Fruit fly (Drosophila melanogaster) whole organism, embryonic: Measurements from ENCODE around the gene NetB.

ENCODE experiments used
- Ada2b ChIP-seq: fragments of 200-800 bp; sonication (Bioruptor generic); IDR thresholded peaks from 2 replicates; pipeline ENCODE4 v1.3.6; 2022; ENCODE audit warnings: missing biosample characterization, missing genetic modification characterization
- CG10565 ChIP-seq: fragments of 200-800 bp; sonication (Bioruptor generic); optimal IDR thresholded peaks from 3 replicates; lab custom pipeline; 2016; ENCODE audit warnings: missing biosample characterization, mild to moderate bottlenecking, missing genetic modification characterization
- CG11247 ChIP-seq: fragments of 200-800 bp; sonication (Bioruptor generic); IDR thresholded peaks from 2 replicates; pipeline ENCODE4 v1.3.6; 2022; ENCODE audit warnings: missing biosample characterization, missing genetic modification characterization
- CG11456 ChIP-seq: fragments of 200-800 bp; sonication (Bioruptor generic); IDR thresholded peaks from 3 replicates; pipeline ENCODE4 v1.3.6; 2022; ENCODE audit warnings: missing biosample characterization, missing genetic modification characterization
- CG12071 ChIP-seq: fragments of 200-800 bp; sonication (Bioruptor generic); optimal IDR thresholded peaks from 3 replicates; lab custom pipeline; 2018; ENCODE audit warnings: missing biosample characterization, mild to moderate bottlenecking, missing genetic modification characterization
- CG12236 ChIP-seq: fragments of 200-800 bp; sonication (Bioruptor generic); optimal IDR thresholded peaks from 2 replicates; lab custom pipeline; 2016; ENCODE audit warnings: missing biosample characterization, missing genetic modification characterization
- CG13123 ChIP-seq: fragments of 200-800 bp; sonication (Bioruptor generic); optimal IDR thresholded peaks from 2 replicates; lab custom pipeline; 2016; ENCODE audit warnings: missing biosample characterization, missing genetic modification characterization
- CG13296 ChIP-seq: fragments of 200-800 bp; sonication (Bioruptor generic); optimal IDR thresholded peaks from 3 replicates; lab custom pipeline; 2018; ENCODE audit warnings: missing biosample characterization, mild to moderate bottlenecking, missing genetic modification characterization
- CG15479 ChIP-seq: fragments of 200-800 bp; sonication (Bioruptor generic); optimal IDR thresholded peaks from 3 replicates; lab custom pipeline; 2019; ENCODE audit warnings: missing biosample characterization, mild to moderate bottlenecking, missing genetic modification characterization, moderate library complexity
- CG2712 ChIP-seq: fragments of 200-800 bp; optimal IDR thresholded peaks from 3 replicates; lab custom pipeline; 2019; ENCODE audit warnings: missing biosample characterization, mild to moderate bottlenecking, missing genetic modification characterization, moderate library complexity
- CG30403 ChIP-seq: fragments of 200-800 bp; sonication (Bioruptor generic); optimal IDR thresholded peaks from 3 replicates; lab custom pipeline; 2016; ENCODE audit warnings: missing biosample characterization, missing genetic modification characterization
- CG3163 ChIP-seq: fragments of 200-800 bp; sonication (Bioruptor generic); optimal IDR thresholded peaks from 3 replicates; lab custom pipeline; 2016; ENCODE audit warnings: missing biosample characterization, missing genetic modification characterization
- CG3995 ChIP-seq: fragments of 200-800 bp; sonication (Bioruptor generic); optimal IDR thresholded peaks from 3 replicates; lab custom pipeline; 2016; ENCODE audit warnings: missing biosample characterization, missing genetic modification characterization
- CG4730 ChIP-seq: fragments of 200-800 bp; sonication (Bioruptor generic); IDR thresholded peaks from 2 replicates; pipeline ENCODE4 v1.3.6; 2022; ENCODE audit warnings: missing biosample characterization, missing genetic modification characterization
- CG6765 ChIP-seq: fragments of 200-800 bp; sonication (Bioruptor generic); optimal IDR thresholded peaks from 3 replicates; lab custom pipeline; 2017; ENCODE audit warnings: missing biosample characterization, mild to moderate bottlenecking, missing genetic modification characterization
- CG7357 ChIP-seq: fragments of 200-800 bp; sonication (Bioruptor generic); IDR thresholded peaks from 3 replicates; pipeline ENCODE4 v1.3.6; 2022; ENCODE audit warnings: missing biosample characterization, missing genetic modification characterization
- CG7745 ChIP-seq: fragments of 200-800 bp; sonication (Bioruptor generic); optimal IDR thresholded peaks from 2 replicates; lab custom pipeline; 2018; ENCODE audit warnings: missing biosample characterization, mild to moderate bottlenecking, missing genetic modification characterization, moderate library complexity
- CG9817 ChIP-seq: fragments of 200-800 bp; sonication (Bioruptor generic); optimal IDR thresholded peaks from 2 replicates; lab custom pipeline; 2018; ENCODE audit warnings: missing biosample characterization, mild to moderate bottlenecking, missing genetic modification characterization, moderate library complexity
- Dad ChIP-seq: fragments of 200-800 bp; sonication (Bioruptor generic); optimal IDR thresholded peaks from 3 replicates; lab custom pipeline; 2016; ENCODE audit warnings: missing biosample characterization, missing genetic modification characterization
- Drgx ChIP-seq: fragments of 200-800 bp; sonication (Bioruptor generic); IDR thresholded peaks from 2 replicates; pipeline ENCODE4 v1.3.6; 2022; ENCODE audit warnings: missing biosample characterization, missing genetic modification characterization
- Fer2 ChIP-seq: fragments of 200-800 bp; sonication (Bioruptor generic); optimal IDR thresholded peaks from 2 replicates; lab custom pipeline; 2018; ENCODE audit warnings: missing biosample characterization, mild to moderate bottlenecking, missing genetic modification characterization, moderate library complexity
- Hmr ChIP-seq: fragments of 200-800 bp; sonication (Bioruptor generic); optimal IDR thresholded peaks from 3 replicates; lab custom pipeline; 2017; ENCODE audit warnings: mild to moderate bottlenecking, missing biosample characterization, missing genetic modification reagents, missing genetic modification characterization
- MESR4 ChIP-seq: fragments of 200-800 bp; sonication (Bioruptor generic); optimal IDR thresholded peaks from 2 replicates; lab custom pipeline; 2018; ENCODE audit warnings: missing biosample characterization, mild to moderate bottlenecking, missing genetic modification characterization, moderate library complexity
- Max ChIP-seq: fragments of 200-800 bp; sonication (Bioruptor generic); optimal IDR thresholded peaks from 2 replicates; lab custom pipeline; 2016; ENCODE audit warnings: missing biosample characterization, mild to moderate bottlenecking, missing genetic modification characterization
- Sox100B ChIP-seq: fragments of 200-800 bp; sonication (Bioruptor generic); optimal IDR thresholded peaks from 3 replicates; lab custom pipeline; 2018; ENCODE audit warnings: missing biosample characterization, mild to moderate bottlenecking, missing genetic modification characterization
- TFAM ChIP-seq: fragments of 200-800 bp; sonication (Bioruptor generic); optimal IDR thresholded peaks from 2 replicates; lab custom pipeline; 2017; ENCODE audit warnings: missing biosample characterization, missing genetic modification characterization, inconsistent platforms
- bab2 ChIP-seq: fragments of 200-800 bp; sonication (Bioruptor generic); optimal IDR thresholded peaks from 2 replicates; lab custom pipeline; 2016; ENCODE audit warnings: missing biosample characterization, missing genetic modification characterization
- bcd ChIP-seq: fragments of 200-800 bp; sonication (Bioruptor generic); optimal IDR thresholded peaks from 2 replicates; lab custom pipeline; 2017; ENCODE audit warnings: missing biosample characterization, mild to moderate bottlenecking, missing genetic modification characterization
- dati ChIP-seq: fragments of 200-800 bp; sonication (Bioruptor generic); IDR thresholded peaks from 2 replicates; pipeline ENCODE4 v1.3.6; 2022; ENCODE audit warnings: missing biosample characterization, missing genetic modification characterization
- disco-r ChIP-seq: fragments of 200-800 bp; sonication (Bioruptor generic); optimal IDR thresholded peaks from 2 replicates; lab custom pipeline; 2016; ENCODE audit warnings: missing biosample characterization, missing genetic modification characterization
- fd102C ChIP-seq: fragments of 200-800 bp; sonication (Bioruptor generic); optimal IDR thresholded peaks from 2 replicates; lab custom pipeline; 2018; ENCODE audit warnings: missing biosample characterization, mild to moderate bottlenecking, missing genetic modification characterization, moderate library complexity
- ftz-f1 ChIP-seq: fragments of 200-800 bp; sonication (Bioruptor generic); optimal IDR thresholded peaks from 2 replicates; lab custom pipeline; 2016; ENCODE audit warnings: missing biosample characterization, missing genetic modification characterization
- gce ChIP-seq: fragments of 200-800 bp; sonication (Bioruptor generic); IDR thresholded peaks from 3 replicates; pipeline ENCODE4 v1.3.6; 2022; ENCODE audit warnings: missing biosample characterization, missing genetic modification characterization
- gem ChIP-seq: fragments of 200-800 bp; sonication (Bioruptor generic); optimal IDR thresholded peaks from 2 replicates; lab custom pipeline; 2019; ENCODE audit warnings: missing biosample characterization, mild to moderate bottlenecking, missing genetic modification characterization, moderate library complexity
- hb ChIP-seq: fragments of 200-800 bp; sonication (Bioruptor generic); IDR thresholded peaks from 3 replicates; pipeline ENCODE4 v1.3.6; 2022; ENCODE audit warnings: missing biosample characterization, missing genetic modification characterization; ENCODE audit not compliant: partially characterized antibody
- inv ChIP-seq: fragments of 200-800 bp; sonication (Bioruptor generic); IDR thresholded peaks from 2 replicates; pipeline ENCODE4 v1.3.6; 2022; ENCODE audit warnings: missing biosample characterization, missing genetic modification characterization; ENCODE audit not compliant: partially characterized antibody
- knrl ChIP-seq: fragments of 200-800 bp; sonication (Bioruptor generic); IDR thresholded peaks from 3 replicates; pipeline ENCODE4 v1.3.6; 2022; ENCODE audit warnings: missing biosample characterization, missing genetic modification characterization; ENCODE audit not compliant: partially characterized antibody
- org-1 ChIP-seq: fragments of 200-800 bp; sonication (Bioruptor generic); optimal IDR thresholded peaks from 2 replicates; lab custom pipeline; 2017; ENCODE audit warnings: missing biosample characterization, missing genetic modification characterization
- rib ChIP-seq: fragments of 200-800 bp; sonication (Bioruptor generic); IDR thresholded peaks from 2 replicates; pipeline ENCODE4 v1.3.6; 2022; ENCODE audit warnings: missing biosample characterization, missing genetic modification characterization
- ro ChIP-seq: fragments of 200-800 bp; sonication (Bioruptor generic); IDR thresholded peaks from 2 replicates; pipeline ENCODE4 v1.3.6; 2022; ENCODE audit warnings: missing biosample characterization, missing genetic modification characterization
- sd ChIP-seq: fragments of 200-800 bp; sonication (Bioruptor generic); optimal IDR thresholded peaks from 3 replicates; lab custom pipeline; 2018; ENCODE audit warnings: missing biosample characterization, mild to moderate bottlenecking, missing genetic modification characterization, moderate library complexity
- sisA ChIP-seq: fragments of 200-800 bp; sonication (Bioruptor generic); IDR thresholded peaks from 2 replicates; pipeline ENCODE4 v1.3.6; 2022; ENCODE audit warnings: missing biosample characterization, missing genetic modification characterization
- sug ChIP-seq: fragments of 200-800 bp; optimal IDR thresholded peaks from 2 replicates; lab custom pipeline; 2019; ENCODE audit warnings: missing biosample characterization, mild to moderate bottlenecking, missing genetic modification characterization, moderate library complexity
- tap ChIP-seq: fragments of 200-800 bp; optimal IDR thresholded peaks from 3 replicates; lab custom pipeline; 2019; ENCODE audit warnings: missing biosample characterization, mild to moderate bottlenecking, missing genetic modification characterization, moderate library complexity
- tin ChIP-seq: fragments of 200-800 bp; sonication (Bioruptor generic); optimal IDR thresholded peaks from 3 replicates; lab custom pipeline; 2016; ENCODE audit warnings: missing biosample characterization, missing genetic modification characterization
- ttk ChIP-seq: fragments of 200-800 bp; sonication (Bioruptor generic); IDR thresholded peaks from 2 replicates; pipeline ENCODE4 v2.1.2; 2022; ENCODE audit warnings: missing biosample characterization, missing genetic modification characterization
- unc-4 ChIP-seq: fragments of 200-800 bp; sonication (Bioruptor generic); IDR thresholded peaks from 2 replicates; pipeline ENCODE4 v1.3.6; 2022; ENCODE audit warnings: missing biosample characterization, missing genetic modification characterization; ENCODE audit not compliant: partially characterized antibody
- vvl ChIP-seq: fragments of 200-800 bp; sonication (Bioruptor generic); IDR thresholded peaks from 2 replicates; pipeline ENCODE4 v1.3.6; 2022; ENCODE audit warnings: missing biosample characterization, missing genetic modification characterization
- wor ChIP-seq: fragments of 200-800 bp; sonication (Bioruptor generic); IDR thresholded peaks from 2 replicates; pipeline ENCODE4 v1.3.6; 2022; ENCODE audit warnings: missing biosample characterization, missing genetic modification characterization
- zf30C ChIP-seq: fragments of 200-800 bp; sonication (Bioruptor generic); optimal IDR thresholded peaks from 3 replicates; lab custom pipeline; 2018; ENCODE audit warnings: missing biosample characterization, mild to moderate bottlenecking, missing genetic modification characterization
- zfh2 ChIP-seq: fragments of 200-800 bp; sonication (Bioruptor generic); optimal IDR thresholded peaks from 2 replicates; lab custom pipeline; 2016; ENCODE audit warnings: missing biosample characterization, missing genetic modification characterization

NetB gene

dm6 chrX:14717245-14717644 is 31.9 kb downstream of the NetB start (continued):
- TF ChIP-seq unc-4 (no peak), CG30403 (peak; percentile 43), gce (GFP tag; lab: Robert Waterston, UW) (peak; percentile 94), sisA (0 out of 2 replicates have a peak, but pooled peaks have one; percentile 30), tin (GFP tag; lab: Kevin White, UChicago) (peak; percentile 52), Sox100B (GFP tag; lab: Kevin White, UChicago) (peak; percentile 88), Fer2 (peak; percentile 48), tap (tag; lab: Kevin White, UChicago) (peak; percentile 74), inv (GFP tag; lab: Robert Waterston, UW) (no peak), vvl (peak; percentile 82), CG3995 (GFP tag; lab: Kevin White, UChicago) (no peak), ttk (peak; percentile 62; the same call in 1 of the 2 replicates), CG11247 (GFP tag; lab: Robert Waterston, UW) (peak; percentile 75), org-1 (GFP tag; lab: Kevin White, UChicago) (peak; percentile 88), CG10565 (GFP tag; lab: Kevin White, UChicago) (peak; percentile 2), bab2 (GFP tag; lab: Kevin White, UChicago) (peak; percentile 83), CG13296 (GFP tag; lab: Kevin White, UChicago) (peak; percentile 85), CG12071 (peak; percentile 93), Ada2b (peak; percentile 69; the same call in 1 of the 2 replicates), ro (GFP tag; lab: Robert Waterston, UW) (no peak), hb (GFP tag; lab: Robert Waterston, UW) (no peak), fd102C (GFP tag; lab: Kevin White, UChicago) (peak; percentile 76), CG7745 (tag; lab: Kevin White, UChicago) (no peak), CG13123 (GFP tag; lab: Kevin White, UChicago) (peak; percentile 79), CG9817 (tag; lab: Kevin White, UChicago) (peak; percentile 64), CG3163 (GFP tag; lab: Kevin White, UChicago) (peak; percentile 35), MESR4 (GFP tag; lab: Kevin White, UChicago) (peak; percentile 14), Drgx (GFP tag; lab: Robert Waterston, UW) (peak; percentile 60), CG11456 (GFP tag; lab: Robert Waterston, UW) (peak; percentile 76), CG15479 (no peak), CG12236 (GFP tag; lab: Kevin White, UChicago) (peak; percentile 82), Hmr (GFP tag; lab: Kevin White, UChicago) (peak; percentile 85), gem (tag; lab: Kevin White, UChicago) (peak; percentile 78), knrl (no peak), Max (peak; percentile 42), ftz-f1 (GFP tag; lab: Kevin White, UChicago) (no peak), wor (GFP tag; lab: Robert Waterston, UW) (peak; percentile 19; the same call in 1 of the 2 replicates), TFAM (GFP tag; lab: Kevin White, UChicago) (peak; percentile 24), Dad (GFP tag; lab: Kevin White, UChicago) (peak; percentile 56), bcd (GFP tag; lab: Kevin White, UChicago) (peak; percentile 82), disco-r (GFP tag; lab: Kevin White, UChicago) (peak; percentile 37), CG7357 (GFP tag; lab: Robert Waterston, UW) (no peak), CG4730 (peak; percentile 47; the same call in 1 of the 2 replicates), sd (peak; percentile 39), sug (tag; lab: Kevin White, UChicago) (peak; percentile 45), CG2712 (tag; lab: Kevin White, UChicago) (peak; percentile 61), zf30C (no peak), zfh2 (no peak), CG6765 (GFP tag; lab: Kevin White, UChicago) (peak; percentile 81), rib (GFP tag; lab: Robert Waterston, UW) (0 out of 2 replicates have a peak, but pooled peaks have one; percentile 23), dati (peak; percentile 55; the same call in 1 of the 2 replicates)
